Fruit fly (Drosophila melanogaster) whole organism, embryonic: ENCODE data around the gene Appl.

Experiments used
- CG10267 ChIP-seq: fragments of 200-800 bp; sonication (Bioruptor generic); optimal IDR thresholded peaks from 2 replicates; lab custom pipeline; 2018; ENCODE audit warnings: missing biosample characterization, mild to moderate bottlenecking, missing genetic modification characterization, moderate library complexity
- CG11398 ChIP-seq: fragments of 200-800 bp; sonication (Bioruptor generic); optimal IDR thresholded peaks from 2 replicates; lab custom pipeline; 2016; ENCODE audit warnings: missing biosample characterization, missing genetic modification characterization
- CG12219 ChIP-seq: fragments of 200-800 bp; sonication (Bioruptor generic); optimal IDR thresholded peaks from 3 replicates; lab custom pipeline; 2018; ENCODE audit warnings: missing biosample characterization, mild to moderate bottlenecking, missing genetic modification characterization
- CG13296 ChIP-seq: fragments of 200-800 bp; sonication (Bioruptor generic); optimal IDR thresholded peaks from 3 replicates; lab custom pipeline; 2018; ENCODE audit warnings: missing biosample characterization, mild to moderate bottlenecking, missing genetic modification characterization
- CG15696 ChIP-seq: fragments of 200-800 bp; sonication (Bioruptor generic); optimal IDR thresholded peaks from 2 replicates; lab custom pipeline; 2019; ENCODE audit warnings: missing biosample characterization, mild to moderate bottlenecking, missing genetic modification characterization, moderate library complexity
- CG17359 ChIP-seq: fragments of 200-800 bp; sonication (Bioruptor generic); optimal IDR thresholded peaks from 3 replicates; lab custom pipeline; 2018; ENCODE audit warnings: missing biosample characterization, mild to moderate bottlenecking, missing genetic modification characterization, moderate library complexity
- CG18262 ChIP-seq: fragments of 200-800 bp; optimal IDR thresholded peaks from 3 replicates; lab custom pipeline; 2019; ENCODE audit warnings: missing biosample characterization, mild to moderate bottlenecking, missing genetic modification characterization, moderate library complexity
- CG18599 ChIP-seq: fragments of 200-800 bp; sonication (Bioruptor generic); optimal IDR thresholded peaks from 3 replicates; lab custom pipeline; 2017; ENCODE audit warnings: missing biosample characterization, missing genetic modification characterization, mild to moderate bottlenecking, moderate library complexity, missing genetic modification reagents
- CG32532 ChIP-seq: fragments of 200-800 bp; sonication (Bioruptor generic); IDR thresholded peaks from 2 replicates; pipeline ENCODE4 v1.3.6; 2022; ENCODE audit warnings: missing biosample characterization, missing genetic modification characterization
- CG3407 ChIP-seq: fragments of 200-800 bp; sonication (Bioruptor generic); optimal IDR thresholded peaks from 2 replicates; lab custom pipeline; 2018; ENCODE audit warnings: missing biosample characterization, mild to moderate bottlenecking, missing genetic modification characterization
- CG34422 ChIP-seq: fragments of 200-800 bp; sonication (Bioruptor generic); IDR thresholded peaks from 3 replicates; pipeline ENCODE4 v1.3.6; 2022; ENCODE audit warnings: missing biosample characterization, missing genetic modification characterization
- CG4360 ChIP-seq: fragments of 200-800 bp; sonication (Bioruptor generic); IDR thresholded peaks from 2 replicates; pipeline ENCODE4 v1.3.6; 2022; ENCODE audit warnings: missing biosample characterization, missing genetic modification characterization
- CG7271 ChIP-seq: fragments of 200-800 bp; sonication (Bioruptor generic); optimal IDR thresholded peaks from 2 replicates; lab custom pipeline; 2018; ENCODE audit warnings: missing biosample characterization, mild to moderate bottlenecking, missing genetic modification characterization, moderate library complexity
- CG7987 ChIP-seq: fragments of 200-800 bp; sonication (Bioruptor generic); optimal IDR thresholded peaks from 2 replicates; lab custom pipeline; 2018; ENCODE audit warnings: missing biosample characterization, mild to moderate bottlenecking, missing genetic modification characterization, moderate library complexity
- CG8359 ChIP-seq: fragments of 200-800 bp; sonication (Bioruptor generic); optimal IDR thresholded peaks from 2 replicates; lab custom pipeline; 2017; ENCODE audit warnings: missing biosample characterization, mild to moderate bottlenecking, missing genetic modification characterization, borderline replicate concordance
- Deaf1 ChIP-seq: fragments of 200-800 bp; optimal IDR thresholded peaks from 3 replicates; lab custom pipeline; 2019; ENCODE audit warnings: missing biosample characterization, mild to moderate bottlenecking, missing genetic modification characterization, moderate library complexity
- Hsf ChIP-seq: fragments of 200-800 bp; sonication (Bioruptor generic); optimal IDR thresholded peaks from 3 replicates; lab custom pipeline; 2016; ENCODE audit warnings: missing biosample characterization, missing genetic modification characterization
- Mad ChIP-seq: fragments of 200-800 bp; sonication (Bioruptor generic); optimal IDR thresholded peaks from 2 replicates; lab custom pipeline; 2016; ENCODE audit warnings: missing biosample characterization, missing genetic modification characterization
- Mes4 ChIP-seq: fragments of 200-800 bp; sonication (Bioruptor generic); optimal IDR thresholded peaks from 2 replicates; lab custom pipeline; 2016; ENCODE audit warnings: missing biosample characterization, missing genetic modification characterization
- Nf-YC ChIP-seq: fragments of 200-800 bp; optimal IDR thresholded peaks from 3 replicates; lab custom pipeline; 2019; ENCODE audit warnings: missing biosample characterization, mild to moderate bottlenecking, missing genetic modification characterization, moderate library complexity
- Ptx1 ChIP-seq: fragments of 200-800 bp; sonication (Bioruptor generic); IDR thresholded peaks from 2 replicates; pipeline ENCODE4 v1.3.6; 2022; ENCODE audit warnings: missing biosample characterization, missing genetic modification characterization
- Xrp1 ChIP-seq: fragments of 200-800 bp; sonication (Bioruptor generic); IDR thresholded peaks from 2 replicates; pipeline ENCODE4 v1.3.6; 2022; ENCODE audit warnings: missing biosample characterization, missing genetic modification characterization
- YL-1 ChIP-seq: fragments of 200-800 bp; sonication (Bioruptor generic); optimal IDR thresholded peaks from 3 replicates; lab custom pipeline; 2017; ENCODE audit warnings: missing biosample characterization, mild to moderate bottlenecking, missing genetic modification characterization
- al ChIP-seq: fragments of 200-800 bp; sonication (Bioruptor generic); IDR thresholded peaks from 2 replicates; pipeline ENCODE4 v1.3.6; 2022; ENCODE audit warnings: missing biosample characterization, missing genetic modification characterization
- aop ChIP-seq: fragments of 200-800 bp; sonication (Bioruptor generic); IDR thresholded peaks from 2 replicates; pipeline ENCODE4 v1.3.6; 2022; ENCODE audit warnings: missing biosample characterization, missing genetic modification characterization
- az2 ChIP-seq: fragments of 200-800 bp; sonication (Bioruptor generic); optimal IDR thresholded peaks from 3 replicates; lab custom pipeline; 2016; ENCODE audit warnings: missing biosample characterization, missing genetic modification characterization
- bigmax ChIP-seq: fragments of 200-800 bp; sonication (Bioruptor generic); optimal IDR thresholded peaks from 2 replicates; lab custom pipeline; 2018; ENCODE audit warnings: missing biosample characterization, mild to moderate bottlenecking, missing genetic modification characterization
- caup ChIP-seq: fragments of 200-800 bp; sonication (Bioruptor generic); optimal IDR thresholded peaks from 3 replicates; lab custom pipeline; 2017; ENCODE audit warnings: missing biosample characterization, mild to moderate bottlenecking, missing genetic modification characterization, moderate library complexity; ENCODE audit not compliant: severe bottlenecking
- dmrt11E ChIP-seq: fragments of 200-800 bp; sonication (Bioruptor generic); optimal IDR thresholded peaks from 3 replicates; lab custom pipeline; 2018; ENCODE audit warnings: missing biosample characterization, mild to moderate bottlenecking, missing genetic modification characterization, moderate library complexity
- dpn ChIP-seq, 2 experiments: fragments of 200-800 bp; sonication (Bioruptor generic); optimal IDR thresholded peaks; 3 replicates each; lab custom pipeline; 2016; ENCODE audit warnings: missing biosample characterization in 2 of 2, missing genetic modification characterization in 2 of 2
- fd64A ChIP-seq: fragments of 200-800 bp; sonication (Bioruptor generic); optimal IDR thresholded peaks from 3 replicates; lab custom pipeline; 2018; ENCODE audit warnings: missing biosample characterization, mild to moderate bottlenecking, missing genetic modification characterization
- fru ChIP-seq: fragments of >200 bp; optimal IDR thresholded peaks from 2 replicates; lab custom pipeline; 2017
- gcm ChIP-seq: fragments of 200-800 bp; sonication (Bioruptor generic); optimal IDR thresholded peaks from 2 replicates; lab custom pipeline; 2019; ENCODE audit warnings: missing biosample characterization, mild to moderate bottlenecking, missing genetic modification characterization, moderate library complexity
- jing ChIP-seq: fragments of 200-800 bp; sonication (Bioruptor generic); optimal IDR thresholded peaks from 2 replicates; lab custom pipeline; 2018; ENCODE audit warnings: missing biosample characterization, mild to moderate bottlenecking, missing genetic modification characterization
- lilli ChIP-seq: fragments of 200-800 bp; sonication (Bioruptor generic); optimal IDR thresholded peaks from 3 replicates; lab custom pipeline; 2016; ENCODE audit warnings: missing biosample characterization, missing genetic modification characterization
- nerfin-1 ChIP-seq: fragments of 200-800 bp; sonication (Bioruptor generic); optimal IDR thresholded peaks from 3 replicates; lab custom pipeline; 2019; ENCODE audit warnings: missing biosample characterization, mild to moderate bottlenecking, missing genetic modification characterization, moderate library complexity
- oc ChIP-seq: fragments of 200-800 bp; sonication (Bioruptor generic); optimal IDR thresholded peaks from 2 replicates; lab custom pipeline; 2018; ENCODE audit warnings: missing biosample characterization, mild to moderate bottlenecking, missing genetic modification characterization, moderate library complexity
- org-1 ChIP-seq: fragments of 200-800 bp; sonication (Bioruptor generic); optimal IDR thresholded peaks from 2 replicates; lab custom pipeline; 2017; ENCODE audit warnings: missing biosample characterization, missing genetic modification characterization
- pros ChIP-seq: fragments of 200-800 bp; sonication (Bioruptor generic); optimal IDR thresholded peaks from 3 replicates; lab custom pipeline; 2019; ENCODE audit warnings: missing biosample characterization, mild to moderate bottlenecking, missing genetic modification characterization, moderate library complexity
- ranshi ChIP-seq: fragments of 200-800 bp; sonication (Bioruptor generic); IDR thresholded peaks from 2 replicates; pipeline ENCODE4 v1.3.6; 2022; ENCODE audit warnings: missing biosample characterization, missing genetic modification characterization
- row ChIP-seq: fragments of 200-800 bp; sonication (Bioruptor generic); IDR thresholded peaks from 3 replicates; pipeline ENCODE4 v1.3.6; 2022; ENCODE audit warnings: missing biosample characterization, missing genetic modification characterization
- seq ChIP-seq: fragments of 200-800 bp; sonication (Bioruptor generic); IDR thresholded peaks from 2 replicates; pipeline ENCODE4 v1.3.6; 2022; ENCODE audit warnings: missing biosample characterization, missing genetic modification characterization
- sima ChIP-seq: fragments of 200-800 bp; sonication (Bioruptor generic); optimal IDR thresholded peaks from 2 replicates; lab custom pipeline; 2016; ENCODE audit warnings: missing biosample characterization, missing genetic modification characterization
- sob ChIP-seq: fragments of 200-800 bp; sonication (Bioruptor generic); IDR thresholded peaks from 2 replicates; pipeline ENCODE4 v1.3.6; 2022; ENCODE audit warnings: missing biosample characterization, missing genetic modification characterization
- sqz ChIP-seq: fragments of 200-800 bp; sonication (Bioruptor generic); optimal IDR thresholded peaks from 3 replicates; lab custom pipeline; 2018; ENCODE audit warnings: missing biosample characterization, mild to moderate bottlenecking, missing genetic modification characterization
- trh ChIP-seq: fragments of 200-800 bp; sonication (Bioruptor generic); optimal IDR thresholded peaks from 2 replicates; lab custom pipeline; 2016; ENCODE audit warnings: missing biosample characterization, missing genetic modification characterization
- unpg ChIP-seq: fragments of 200-800 bp; sonication (Bioruptor generic); optimal IDR thresholded peaks from 3 replicates; lab custom pipeline; 2018; ENCODE audit warnings: missing biosample characterization, mild to moderate bottlenecking, missing genetic modification characterization, moderate library complexity

The Appl gene

dm6 chrX:524331-524730 lies 6.0 kb upstream of the Appl start (continued):
- TF ChIP-seq CG32532 (GFP tag; lab: Robert Waterston, UW) (0 out of 2 replicates have a peak, but pooled peaks have one; percentile 22), Deaf1 (tag; lab: Kevin White, UChicago) (peak; percentile 5), org-1 (GFP tag; lab: Kevin White, UChicago) (peak; percentile 10), CG13296 (GFP tag; lab: Kevin White, UChicago) (peak; percentile 22), lilli (peak; percentile 26), fru (no peak), CG18262 (tag; lab: Kevin White, UChicago) (peak; percentile 34), jing (GFP tag; lab: Kevin White, UChicago) (no peak), CG17359 (tag; lab: Kevin White, UChicago) (peak; percentile 2), ranshi (GFP tag; lab: Robert Waterston, UW) (0 out of 2 replicates have a peak, but pooled peaks have one; percentile 24), nerfin-1 (peak; percentile 35), Ptx1 (GFP tag; lab: Robert Waterston, UW) (peak; percentile 21; the same call in 1 of the 2 replicates), CG18599 (GFP tag; lab: Kevin White, UChicago) (peak; percentile 78), CG10267 (tag; lab: Kevin White, UChicago) (peak; percentile 14), CG12219 (GFP tag; lab: Kevin White, UChicago) (peak; percentile 34), seq (peak; percentile 11; the same call in 1 of the 2 replicates), Xrp1 (GFP tag; lab: Robert Waterston, UW) (peak; percentile 28; the same call in 1 of the 2 replicates), row (GFP tag; lab: Robert Waterston, UW) (peak; percentile 82), Mes4 (GFP tag; lab: Kevin White, UChicago) (no peak), sob (GFP tag; lab: Robert Waterston, UW) (0 out of 2 replicates have a peak, but pooled peaks have one; percentile 10), bigmax (no peak), CG3407 (GFP tag; lab: Kevin White, UChicago) (no peak), CG11398 (GFP tag; lab: Kevin White, UChicago) (no peak), unpg (GFP tag; lab: Kevin White, UChicago) (peak; percentile 20), dpn (GFP tag; optimal IDR thresholded peaks at IDR 0.05; lab: Kevin White, UChicago) (peak in 1 of 2 experiments; percentile 25), Hsf (GFP tag; lab: Kevin White, UChicago) (peak; percentile 18)
- TF ChIP-seq, all 482 proteins: peak for 80

dm6 chrX:525610-526009 lies 4.7 kb upstream of the Appl start:
- TF ChIP-seq fd64A (GFP tag; lab: Kevin White, UChicago): no peak
- TF ChIP-seq CG4360: peak; percentile 86
- TF ChIP-seq pros (GFP tag; lab: Kevin White, UChicago): peak; percentile 93
- TF ChIP-seq, all 482 proteins: peak for 2

DNA sequence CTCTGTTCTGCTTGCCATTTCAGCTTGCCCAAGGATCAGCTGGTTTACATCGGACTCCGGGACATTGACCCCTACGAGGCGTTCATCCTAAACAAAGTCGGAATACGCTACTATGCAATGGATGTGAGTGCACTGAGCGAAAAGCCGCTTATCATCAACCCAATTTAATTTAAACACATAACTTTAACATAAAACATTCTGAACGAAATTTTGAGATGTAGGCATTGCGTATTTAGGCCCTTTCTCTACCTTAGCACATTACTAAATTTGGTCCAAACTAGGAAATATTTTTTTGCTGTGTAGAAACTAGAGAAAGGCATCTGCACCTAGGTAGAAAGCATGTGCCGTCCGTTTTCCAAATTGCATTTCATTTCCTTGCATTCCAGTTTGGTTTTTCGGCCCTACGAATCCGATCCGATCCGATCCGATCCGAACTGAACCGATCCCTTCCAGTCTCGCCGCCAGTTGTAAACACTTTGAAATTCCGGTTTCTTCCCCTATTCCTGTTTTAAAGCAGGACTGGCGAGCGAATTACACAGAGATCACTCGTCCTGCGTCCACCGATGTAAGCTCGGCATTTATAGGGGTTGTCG lies 3.7 kb upstream of the Appl start:
- TF ChIP-seq gcm (peak; percentile 42), CG8359 (GFP tag; lab: Kevin White, UChicago) (peak; percentile 53), Ptx1 (GFP tag; lab: Robert Waterston, UW) (no peak), sqz (GFP tag; lab: Kevin White, UChicago) (no peak), CG34422 (GFP tag; lab: Robert Waterston, UW) (0 out of 3 replicates have a peak, but pooled peaks have one; percentile 26), YL-1 (GFP tag; lab: Kevin White, UChicago) (no peak), dmrt11E (tag; lab: Kevin White, UChicago) (peak; percentile 92), aop (GFP tag; lab: Robert Waterston, UW) (no peak), az2 (GFP tag; lab: Kevin White, UChicago) (peak; percentile 43), Mad (GFP tag; lab: Kevin White, UChicago) (peak; percentile 38), CG15696 (tag; lab: Kevin White, UChicago) (peak; percentile 96), fd64A (GFP tag; lab: Kevin White, UChicago) (no peak), oc (tag; lab: Kevin White, UChicago) (no peak), Nf-YC (tag; lab: Kevin White, UChicago) (no peak), CG11398 (GFP tag; lab: Kevin White, UChicago) (peak; percentile 55), sima (peak; percentile 18), CG7987 (GFP tag; lab: Kevin White, UChicago) (no peak), trh (GFP tag; lab: Kevin White, UChicago) (no peak), CG7271 (tag; lab: Kevin White, UChicago) (peak; percentile 90), caup (no peak), Xrp1 (GFP tag; lab: Robert Waterston, UW) (peak; percentile 89), al (no peak)
